Worm (Caenorhabditis elegans): ENCODE results near the gene M03B6.5.

M03B6.5 gene

ce11 chrX:13852606-13853005, 8.8 kb downstream of the M03B6.5 start, which contains the start of gene mct-3:
mct-3 (plus strand) TSS chrX:13852906.
- TF ChIP-seq tbx-7 (tag; optimal IDR thresholded peaks at IDR 0.05) (no peak), syd-9 (tag; optimal IDR thresholded peaks at IDR 0.05) (no peak), eyg-1 (tag; optimal IDR thresholded peaks at IDR 0.05) (no peak), nfya-1 (tag; optimal IDR thresholded peaks at IDR 0.05) (no peak), C38D4.7 (GFP tag; optimal IDR thresholded peaks at IDR 0.05) (no peak), hlh-13 (GFP tag; optimal IDR thresholded peaks at IDR 0.05) (no peak), dmd-4 (tag; optimal IDR thresholded peaks at IDR 0.05; ENCODE audit: borderline replicate concordance) (no peak), hlh-8 (tag; optimal IDR thresholded peaks at IDR 0.05) (no peak), nhr-232 (tag; optimal IDR thresholded peaks at IDR 0.05) (no peak), elt-4 (tag; optimal IDR thresholded peaks at IDR 0.05) (no peak), sox-4 (tag; optimal IDR thresholded peaks at IDR 0.05) (no peak), pros-1 (tag; optimal IDR thresholded peaks at IDR 0.05) (no peak), ref-2 (tag; optimal IDR thresholded peaks at IDR 0.05) (no peak)

DNA sequence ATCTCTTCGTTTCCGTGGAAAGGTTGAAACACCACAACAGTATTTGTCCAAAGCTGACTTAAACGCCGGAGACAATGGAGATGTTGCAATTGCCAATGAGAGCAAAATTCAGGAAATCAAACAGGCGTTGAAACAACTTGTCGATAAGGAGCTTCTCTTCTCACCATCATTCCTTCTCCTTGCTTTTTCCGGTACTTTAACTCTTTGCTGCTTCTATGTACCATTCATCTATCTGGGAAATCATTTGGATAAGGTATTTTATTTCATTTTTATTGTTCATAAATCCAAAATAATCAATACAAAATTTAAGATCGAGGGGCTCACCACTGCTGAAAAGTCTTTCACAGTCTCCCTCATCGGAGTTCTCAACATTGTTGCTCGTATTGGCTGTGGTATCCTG, 12.2 kb downstream of the M03B6.5 start:
- TF ChIP-seq tbx-2 (tag; optimal IDR thresholded peaks at IDR 0.05) (no peak), Y22D7AL.16 (tag; optimal IDR thresholded peaks at IDR 0.05) (no peak)

DNA sequence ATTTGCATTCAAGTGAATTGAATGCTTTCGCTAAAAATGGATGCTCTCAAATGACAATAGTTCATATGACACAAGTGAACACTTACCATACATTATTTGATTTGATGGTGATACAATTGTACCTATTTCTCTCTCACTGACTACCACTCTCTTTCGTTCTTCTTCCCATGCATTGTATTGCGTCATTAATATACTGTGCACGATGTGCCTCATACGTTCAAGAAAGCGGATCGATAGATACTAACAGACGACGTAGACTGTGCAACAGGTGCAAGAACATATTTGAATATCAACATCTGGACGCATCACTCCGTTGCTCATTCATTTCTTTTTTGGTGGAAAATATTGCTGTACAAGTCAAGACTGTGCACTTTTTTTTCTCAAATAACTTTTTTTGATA, 14.9 kb downstream of the M03B6.5 start, which contains the start of gene M03B6.4:
Gene M03B6.4 (plus strand): TSS at position 149 of the 400 bp plus-strand sequence.
- TF ChIP-seq K02D7.2 (tag; optimal IDR thresholded peaks at IDR 0.05), result no peak
- TF ChIP-seq ahr-1 (tag; optimal IDR thresholded peaks at IDR 0.05), result no peak
- no peak for TF ChIP-seq hlh-13 (GFP tag; optimal IDR thresholded peaks at IDR 0.05)
- TF ChIP-seq unc-3 (GFP tag; conservative IDR thresholded peaks at IDR 0.05), result no peak
- no peak for TF ChIP-seq unc-3 (tag; optimal IDR thresholded peaks at IDR 0.05)
- no peak for TF ChIP-seq ref-2 (tag; optimal IDR thresholded peaks at IDR 0.05)
- TF ChIP-seq Y22D7AL.16 (tag; optimal IDR thresholded peaks at IDR 0.05), result no peak

DNA sequence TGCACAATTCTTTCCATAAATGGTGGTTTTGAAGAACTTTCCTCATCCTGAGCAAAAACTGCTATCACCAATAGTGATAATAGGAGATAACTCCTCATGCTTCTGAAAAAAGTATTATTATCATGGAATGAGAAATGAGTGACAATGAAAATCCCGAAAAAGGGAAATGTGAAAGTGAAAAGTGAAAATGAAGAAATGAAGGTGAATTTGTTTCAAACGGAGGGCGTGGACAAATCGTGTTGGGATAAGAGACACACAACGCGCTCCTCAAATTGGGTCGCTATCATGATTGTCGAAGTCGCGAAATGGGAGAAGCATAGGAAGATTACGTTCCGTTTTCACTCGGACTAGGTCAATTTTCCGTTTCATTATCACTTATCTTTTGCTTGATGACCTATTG, 20.4 kb downstream of the M03B6.5 start, which contains the start of gene M03B6.3:
Gene M03B6.3 (minus strand): TSS at position 102 of the 400 bp plus-strand sequence.
- TF ChIP-seq hlh-30 (tag; optimal IDR thresholded peaks at IDR 0.05; ENCODE audit: insufficient read depth) (no peak), mec-3 (tag; optimal IDR thresholded peaks at IDR 0.05; ENCODE audit: borderline replicate concordance) (no peak), ama-1 (optimal IDR thresholded peaks at IDR 0.05) (no peak), ceh-45 (GFP tag; IDR thresholded peaks at IDR 0.05) (no peak), pros-1 (tag; optimal IDR thresholded peaks at IDR 0.05) (no peak), madf-2 (tag; optimal IDR thresholded peaks at IDR 0.05) (no peak), sox-4 (tag; optimal IDR thresholded peaks at IDR 0.05) (no peak), pax-1 (tag; optimal IDR thresholded peaks at IDR 0.05) (no peak), hlh-13 (GFP tag; optimal IDR thresholded peaks at IDR 0.05) (no peak), ceh-14 (tag; optimal IDR thresholded peaks at IDR 0.05) (no peak), unc-86 (tag; optimal IDR thresholded peaks at IDR 0.05) (no peak), elt-2 (tag; optimal IDR thresholded peaks at IDR 0.05) (no peak), ceh-9 (tag; optimal IDR thresholded peaks at IDR 0.05) (no peak), pha-2 (tag; optimal IDR thresholded peaks at IDR 0.05) (no peak), ceh-34 (tag; optimal IDR thresholded peaks at IDR 0.05) (no peak), zip-5 (tag; optimal IDR thresholded peaks at IDR 0.05) (no peak), lim-6 (tag; optimal IDR thresholded peaks at IDR 0.05) (no peak), hlh-6 (tag; optimal IDR thresholded peaks at IDR 0.05) (no peak), nhr-232 (tag; optimal IDR thresholded peaks at IDR 0.05) (no peak), dmd-4 (tag; optimal IDR thresholded peaks at IDR 0.05; ENCODE audit: borderline replicate concordance) (no peak)

- TF ChIP-seq ceh-31 (tag; optimal IDR thresholded peaks at IDR 0.05) (no peak), ahr-1 (tag; optimal IDR thresholded peaks at IDR 0.05) (no peak), T23F11.4 (GFP tag; optimal IDR thresholded peaks at IDR 0.05) (no peak)
Observed at ce11 chrX:13871110-13871509, 27.3 kb downstream of the M03B6.5 start.
